Worm (Caenorhabditis elegans): ENCODE measurements around the gene T14A8.2.

- TF ChIP-seq him-1 (tag; optimal IDR thresholded peaks at IDR 0.05) (no peak), W03F9.2 (tag; optimal IDR thresholded peaks at IDR 0.05) (no peak), dao-5 (tag; optimal IDR thresholded peaks at IDR 0.05) (no peak)
These were observed 26.8 kb upstream of the T14A8.2 start for ce11 chrIV:7849235-7849634.

Measured in whole organism, L4/young adult.